Fruit fly (Drosophila melanogaster): ENCODE results near the gene CG31751.

CG31751 gene

DNA sequence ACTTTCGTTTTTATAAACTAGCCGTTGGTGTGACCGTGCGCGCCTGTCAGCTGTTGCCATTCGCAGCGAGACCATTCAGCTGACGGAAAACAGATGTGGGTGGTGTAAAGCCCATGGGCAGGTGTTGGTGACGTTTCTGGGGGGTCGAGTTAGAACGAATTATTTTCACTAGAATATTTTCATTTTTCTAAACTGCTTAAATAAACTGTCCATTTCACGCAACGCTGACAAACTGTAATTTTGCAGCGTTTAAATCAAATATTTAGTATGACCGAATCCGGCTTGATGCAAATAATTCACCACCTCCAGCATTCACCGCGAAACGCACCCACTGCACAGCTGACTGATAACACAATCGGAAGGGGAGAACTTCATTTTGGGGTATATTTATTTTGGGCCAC lies 18.4 kb downstream of the CG31751 start, which contains the start of the genes CG10383 and CG10338 (continued):
- TF ChIP-seq wek (GFP tag; optimal IDR thresholded peaks at IDR 0.05) (peak; percentile 13), CG18764 (GFP tag; optimal IDR thresholded peaks at IDR 0.05) (peak; percentile 62), Vsx1 (GFP tag; optimal IDR thresholded peaks at IDR 0.05) (peak; percentile 60), gcm (GFP tag; optimal IDR thresholded peaks at IDR 0.05) (peak; percentile 70), CG31388 (GFP tag; optimal IDR thresholded peaks at IDR 0.05) (peak; percentile 46), CG11696 (GFP tag; IDR thresholded peaks at IDR 0.05) (peak; percentile 69), CG7745 (tag; optimal IDR thresholded peaks at IDR 0.05) (no peak), sug (tag; optimal IDR thresholded peaks at IDR 0.05) (peak; percentile 83), cas (GFP tag; IDR thresholded peaks at IDR 0.05) (peak; percentile 67), Max (GFP tag; optimal IDR thresholded peaks at IDR 0.05) (peak; percentile 78), kay (GFP tag; optimal IDR thresholded peaks at IDR 0.05) (peak; percentile 78), gfzf (GFP tag; optimal IDR thresholded peaks at IDR 0.05) (peak; percentile 77), Trl (optimal IDR thresholded peaks at IDR 0.05) (no peak), Trl (GFP tag; optimal IDR thresholded peaks at IDR 0.05) (peak; percentile 94), CG43689 (GFP tag; IDR thresholded peaks at IDR 0.05) (peak; percentile 55), amos (GFP tag; IDR thresholded peaks at IDR 0.05; ENCODE audit: partially characterized antibody) (no peak; the same call in 1 of the 2 replicates), Ets97D (GFP tag; optimal IDR thresholded peaks at IDR 0.05) (peak; percentile 88), pzg (GFP tag; optimal IDR thresholded peaks at IDR 0.05) (peak; percentile 90), CG34422 (GFP tag; IDR thresholded peaks at IDR 0.05) (peak; percentile 94), CG10979 (tag; optimal IDR thresholded peaks at IDR 0.05) (peak; percentile 64), org-1 (GFP tag; optimal IDR thresholded peaks at IDR 0.05) (peak; percentile 57), CG17829 (tag; optimal IDR thresholded peaks at IDR 0.05) (peak; percentile 75), aop (GFP tag; IDR thresholded peaks at IDR 0.05) (peak; percentile 69; the same call in 1 of the 2 replicates), oc (tag; optimal IDR thresholded peaks at IDR 0.05) (peak; percentile 79), tll (GFP tag; optimal IDR thresholded peaks at IDR 0.05) (peak in 1 of 2 experiments; percentile 62), pros (GFP tag; optimal IDR thresholded peaks at IDR 0.05) (no peak), lola (GFP tag; optimal IDR thresholded peaks at IDR 0.05) (peak in 1 of 3 experiments; percentile 60), CG4854 (GFP tag; optimal IDR thresholded peaks at IDR 0.05) (peak; percentile 58), salm (tag; optimal IDR thresholded peaks at IDR 0.05) (peak; percentile 56), jing (GFP tag; optimal IDR thresholded peaks at IDR 0.05) (peak; percentile 75), CG1529 (GFP tag; optimal IDR thresholded peaks at IDR 0.05) (peak; percentile 28), C15 (GFP tag; IDR thresholded peaks at IDR 0.05) (peak; percentile 65; the same call in 2 of the 3 replicates), CG11504 (tag; optimal IDR thresholded peaks at IDR 0.05) (peak; percentile 70), danr (GFP tag; IDR thresholded peaks at IDR 0.05) (peak; percentile 78), Awh (GFP tag; IDR thresholded peaks at IDR 0.05) (peak; percentile 91), ken (GFP tag; IDR thresholded peaks at IDR 0.05) (peak; percentile 95), CG10274 (GFP tag; optimal IDR thresholded peaks at IDR 0.05) (no peak), CG3407 (GFP tag; optimal IDR thresholded peaks at IDR 0.05) (peak; percentile 59), CG11398 (GFP tag; optimal IDR thresholded peaks at IDR 0.05) (peak; percentile 77), Bgb (GFP tag; IDR thresholded peaks at IDR 0.05; ENCODE audit: partially characterized antibody) (no peak), CG8388 (GFP tag; optimal IDR thresholded peaks at IDR 0.05) (peak; percentile 71), HLH3B (GFP tag; IDR thresholded peaks at IDR 0.05) (peak; percentile 90), CG7839 (tag; optimal IDR thresholded peaks at IDR 0.05) (peak; percentile 80), trem (tag; optimal IDR thresholded peaks at IDR 0.05) (peak; percentile 84), CG13424 (tag; optimal IDR thresholded peaks at IDR 0.05) (peak; percentile 77), CG9817 (tag; optimal IDR thresholded peaks at IDR 0.05) (peak; percentile 78), tap (tag; optimal IDR thresholded peaks at IDR 0.05) (peak; percentile 31), tio (GFP tag; optimal IDR thresholded peaks at IDR 0.05) (peak; percentile 74), Doc2 (GFP tag; IDR thresholded peaks at IDR 0.05) (peak; percentile 37; the same call in 1 of the 2 replicates), CG1603 (tag; optimal IDR thresholded peaks at IDR 0.05) (peak; percentile 93)

Measured in whole organism, embryonic.